Comparison of ENCODE assay signal across 6 worm cellular contexts in the genomic region with DNA sequence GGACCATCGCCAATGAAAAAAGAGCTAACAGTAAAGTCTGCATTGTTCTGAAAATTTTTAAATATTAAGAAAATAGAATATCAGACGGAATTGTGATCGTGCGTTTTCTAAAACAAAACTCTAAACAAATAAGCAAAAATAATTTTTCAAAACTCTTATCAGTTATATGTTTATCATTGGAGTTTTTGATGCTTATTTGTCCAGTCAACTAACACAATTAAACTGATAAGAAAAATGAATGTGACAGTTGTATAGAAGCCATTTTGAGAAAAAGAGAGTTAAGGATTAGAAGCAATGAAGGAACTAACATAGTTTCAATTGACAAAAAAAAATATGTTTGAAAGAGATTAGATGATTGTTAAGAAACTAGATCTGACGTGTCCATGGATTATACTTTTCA.
TF ChIP-seq lines count a peak whose summit lies in the region.

Gene ttr-44 (minus strand): TSS at position 47 of the 400 bp plus-strand sequence.

TF ChIP-seq in whole organism, L1 larva, 84 proteins besides CTCF, POLR2A, EP300 and RAD21:
- TF ChIP-seq ets-5 (GFP tag; IDR thresholded peaks at IDR 0.05; lab: Robert Waterston, UW) (no peak), nhr-28 (tag; optimal IDR thresholded peaks at IDR 0.05; lab: Kevin White, UChicago) (no peak), elt-2 (tag; optimal IDR thresholded peaks at IDR 0.05; lab: Kevin White, UChicago) (peak; percentile 77), egl-27 (tag; optimal IDR thresholded peaks at IDR 0.05; lab: Kevin White, UChicago) (no peak), ceh-90 (tag; optimal IDR thresholded peaks at IDR 0.05; lab: Kevin White, UChicago) (no peak), tlp-1 (tag; optimal IDR thresholded peaks at IDR 0.05; lab: Kevin White, UChicago) (peak; percentile 34), xbp-1 (tag; optimal IDR thresholded peaks at IDR 0.05; lab: Kevin White, UChicago) (no peak), lin-35 (GFP tag; optimal IDR thresholded peaks at IDR 0.05; lab: Kevin White, UChicago) (peak in 1 of 2 experiments; percentile 5), mef-2 (tag; optimal IDR thresholded peaks at IDR 0.05; lab: Kevin White, UChicago) (no peak)

TF ChIP-seq in whole organism, L2 larva, 48 proteins besides CTCF, POLR2A, EP300 and RAD21:
- TF ChIP-seq mdl-1 (tag; optimal IDR thresholded peaks at IDR 0.05; lab: Kevin White, UChicago) (no peak), alr-1 (tag; optimal IDR thresholded peaks at IDR 0.05; lab: Kevin White, UChicago) (no peak), sma-3 (GFP tag; optimal IDR thresholded peaks at IDR 0.05; lab: Kevin White, UChicago) (no peak), fos-1 (tag; optimal IDR thresholded peaks at IDR 0.05; lab: Kevin White, UChicago) (peak; percentile 93)
TF ChIP-seq in whole organism, L2 larva: peak in this region for 1.

TF ChIP-seq in whole organism, L3 larva, 47 proteins besides CTCF, POLR2A, EP300 and RAD21 (continues in another document):
- TF ChIP-seq fkh-10 (GFP tag; optimal IDR thresholded peaks at IDR 0.05; lab: Kevin White, UChicago) = no peak
- no peak for TF ChIP-seq ztf-4 (tag; optimal IDR thresholded peaks at IDR 0.05; lab: Kevin White, UChicago)
- TF ChIP-seq pha-4 (tag; optimal IDR thresholded peaks at IDR 0.05; lab: Kevin White, UChicago) = peak; percentile 81
- peak; percentile 87 for TF ChIP-seq elt-2 (tag; optimal IDR thresholded peaks at IDR 0.05; lab: Kevin White, UChicago)
- no peak for TF ChIP-seq lin-15B (tag; optimal IDR thresholded peaks at IDR 0.05; lab: Kevin White, UChicago)
- no peak for TF ChIP-seq ZK546.5 (tag; optimal IDR thresholded peaks at IDR 0.05; lab: Kevin White, UChicago)
- TF ChIP-seq nhr-25 (tag; optimal IDR thresholded peaks at IDR 0.05; lab: Kevin White, UChicago) = no peak
- no peak for TF ChIP-seq nhr-23 (tag; optimal IDR thresholded peaks at IDR 0.05; lab: Kevin White, UChicago)
- TF ChIP-seq ztf-11 (tag; optimal IDR thresholded peaks at IDR 0.05; lab: Kevin White, UChicago) = no peak
- TF ChIP-seq nhr-11 (tag; optimal IDR thresholded peaks at IDR 0.05; lab: Kevin White, UChicago) = no peak
- no peak for TF ChIP-seq lin-39 (tag; optimal IDR thresholded peaks at IDR 0.05; lab: Kevin White, UChicago)
- no peak for TF ChIP-seq aly-2 (tag; optimal IDR thresholded peaks at IDR 0.05; lab: Kevin White, UChicago)
- peak; percentile 30 for TF ChIP-seq jun-1 (tag; optimal IDR thresholded peaks at IDR 0.05; lab: Kevin White, UChicago)
- TF ChIP-seq ama-1 (optimal IDR thresholded peaks at IDR 0.05; lab: Kevin White, UChicago) = no peak
- TF ChIP-seq egl-5 (tag; optimal IDR thresholded peaks at IDR 0.05; lab: Kevin White, UChicago) = no peak
- TF ChIP-seq pqm-1 (tag; optimal IDR thresholded peaks at IDR 0.05; lab: Kevin White, UChicago) = peak; percentile 87
- no peak for TF ChIP-seq mdl-1 (tag; optimal IDR thresholded peaks at IDR 0.05; lab: Kevin White, UChicago)
- no peak for TF ChIP-seq ceh-9 (tag; optimal IDR thresholded peaks at IDR 0.05; lab: Kevin White, UChicago)
- TF ChIP-seq elt-3 (tag; optimal IDR thresholded peaks at IDR 0.05; lab: Kevin White, UChicago) = no peak
- TF ChIP-seq nhr-67 (tag; optimal IDR thresholded peaks at IDR 0.05; lab: Kevin White, UChicago) = no peak

TF ChIP-seq in whole organism, L4 larva, 104 proteins besides CTCF, POLR2A, EP300 and RAD21 (continues in another document):
- TF ChIP-seq hlh-11 (tag; optimal IDR thresholded peaks at IDR 0.05; lab: Kevin White, UChicago) (peak; percentile 35), pqm-1 (tag; optimal IDR thresholded peaks at IDR 0.05; lab: Kevin White, UChicago) (peak; percentile 70), nhr-28 (tag; optimal IDR thresholded peaks at IDR 0.05; lab: Kevin White, UChicago) (peak; percentile 72), skn-1 (tag; optimal IDR thresholded peaks at IDR 0.05; lab: Kevin White, UChicago) (no peak), dve-1 (tag; optimal IDR thresholded peaks at IDR 0.05; lab: Kevin White, UChicago; ENCODE audit: insufficient read depth) (peak; percentile 92), cey-2 (tag; optimal IDR thresholded peaks at IDR 0.05; lab: Kevin White, UChicago; ENCODE audit: borderline replicate concordance, insufficient read depth) (no peak), F37D6.2 (tag; optimal IDR thresholded peaks at IDR 0.05; lab: Kevin White, UChicago) (no peak), dmd-6 (GFP tag; IDR thresholded peaks at IDR 0.05; lab: Robert Waterston, UW) (peak; percentile 76), ceh-82 (tag; optimal IDR thresholded peaks at IDR 0.05; lab: Kevin White, UChicago) (no peak), F26F4.8 (GFP tag; conservative IDR thresholded peaks at IDR 0.05; lab: Robert Waterston, UW) (no peak), ZK546.5 (tag; optimal IDR thresholded peaks at IDR 0.05; lab: Kevin White, UChicago) (no peak), ztf-11 (tag; optimal IDR thresholded peaks at IDR 0.05; lab: Kevin White, UChicago) (no peak), nhr-77 (tag; optimal IDR thresholded peaks at IDR 0.05; lab: Kevin White, UChicago) (peak; percentile 57), daf-16 (GFP tag; optimal IDR thresholded peaks at IDR 0.05; lab: Kevin White, UChicago) (no peak), daf-16 (tag; optimal IDR thresholded peaks at IDR 0.05; lab: Kevin White, UChicago) (peak; percentile 95), ceh-62 (tag; optimal IDR thresholded peaks at IDR 0.05; lab: Kevin White, UChicago) (no peak), mxl-3 (GFP tag; optimal IDR thresholded peaks at IDR 0.05; lab: Kevin White, UChicago) (no peak), ctbp-1 (GFP tag; IDR thresholded peaks at IDR 0.05; lab: Robert Waterston, UW) (no peak), dmd-8 (GFP tag; IDR thresholded peaks at IDR 0.05; lab: Robert Waterston, UW) (no peak), ces-1 (GFP tag; optimal IDR thresholded peaks at IDR 0.05; lab: Kevin White, UChicago) (no peak)

TF ChIP-seq in whole organism, late embryonic, 69 proteins besides CTCF, POLR2A, EP300 and RAD21:
- TF ChIP-seq elt-2 (tag; optimal IDR thresholded peaks at IDR 0.05; lab: Kevin White, UChicago) (peak; percentile 76), hlh-30 (tag; optimal IDR thresholded peaks at IDR 0.05; lab: Kevin White, UChicago; ENCODE audit: insufficient read depth) (no peak)

TF ChIP-seq in whole organism, young adult, 124 proteins besides CTCF, POLR2A, EP300 and RAD21:
- TF ChIP-seq nhr-80 (tag; optimal IDR thresholded peaks at IDR 0.05; lab: Kevin White, UChicago) (peak; percentile 67), Y67H2A.10 (GFP tag; conservative IDR thresholded peaks at IDR 0.05; lab: Robert Waterston, UW) (no peak)
